Worm (Caenorhabditis elegans) whole organism, young adult: ENCODE results near the gene W02A2.5.
A peak's percentile ranks its signal among the peaks of the same experiment; 100 is the strongest.

Source experiments
- B0035.1 ChIP-seq: sonication (generic microtip); optimal IDR thresholded peaks from 2 replicates; lab custom pipeline; 2016; ENCODE audit warnings: missing genetic modification characterization, mild to moderate bottlenecking, missing compliant biosample characterization, missing genotype, missing genetic modification reagents
- B0261.1 ChIP-seq: sonication (generic microtip); optimal IDR thresholded peaks from 2 replicates; lab custom pipeline; 2016; ENCODE audit warnings: mild to moderate bottlenecking, missing genetic modification characterization, moderate library complexity, missing compliant biosample characterization
- B0336.3 ChIP-seq: fragments of 200-800 bp; sonication (Bioruptor generic); IDR thresholded peaks from 2 replicates; pipeline ENCODE4 v1.3.6; 2022; ENCODE audit warnings: missing genetic modification characterization, missing compliant biosample characterization
- F37B4.10 ChIP-seq: fragments of 200-800 bp; sonication (Bioruptor generic); IDR thresholded peaks from 2 replicates; pipeline ENCODE4 v1.3.6; 2022; ENCODE audit warnings: missing genetic modification characterization, missing compliant biosample characterization
- T26A5.8 ChIP-seq: sonication (generic microtip); optimal IDR thresholded peaks from 2 replicates; lab custom pipeline; 2016; ENCODE audit warnings: missing genetic modification characterization, missing compliant biosample characterization
- Y79H2A.3 ChIP-seq: fragments of 200-800 bp; sonication (Bioruptor generic); conservative IDR thresholded peaks from 2 replicates; pipeline ENCODE4 v1.3.6; 2022; ENCODE audit warnings: missing genetic modification reagents, missing genetic modification characterization, missing compliant biosample characterization
- ZK185.1 ChIP-seq: sonication (generic microtip); optimal IDR thresholded peaks from 2 replicates; lab custom pipeline; 2016; ENCODE audit warnings: mild to moderate bottlenecking, missing genetic modification characterization, missing compliant biosample characterization; ENCODE audit not compliant: poor library complexity, severe bottlenecking
- ama-1 ChIP-seq, 3 experiments: fragments of 150-350 bp in 1 of 3; sonication (generic microtip) in 2 of 3; optimal IDR thresholded peaks; 2 replicates each; lab custom pipeline; 2014 to 2018; ENCODE audit warnings: missing biosample characterization in 2 of 3, missing genetic modification characterization in 2 of 3, missing genetic modification reagents in 2 of 3
- aptf-3 ChIP-seq: fragments of 200-800 bp; sonication (Bioruptor generic); IDR thresholded peaks from 2 replicates; pipeline ENCODE4 v1.3.6; 2022; ENCODE audit warnings: missing genetic modification characterization, missing compliant biosample characterization
- atf-7 ChIP-seq: sonication (generic microtip); optimal IDR thresholded peaks from 2 replicates; lab custom pipeline; 2017; ENCODE audit warnings: mild to moderate bottlenecking, missing genetic modification characterization, missing compliant biosample characterization
- attf-6 ChIP-seq: fragments of 200-800 bp; sonication (Bioruptor generic); IDR thresholded peaks from 2 replicates; pipeline ENCODE4 v1.3.6; 2022; ENCODE audit warnings: missing genetic modification reagents, missing genetic modification characterization, missing compliant biosample characterization
- cebp-2 ChIP-seq: fragments of 200-800 bp; sonication (Bioruptor generic); IDR thresholded peaks from 2 replicates; pipeline ENCODE4 v1.3.6; 2022; ENCODE audit warnings: missing genetic modification characterization, missing compliant biosample characterization
- ceh-100 ChIP-seq: fragments of 200-800 bp; sonication (Bioruptor generic); IDR thresholded peaks from 2 replicates; pipeline ENCODE4 v1.3.6; 2022; ENCODE audit warnings: missing genetic modification reagents, missing genetic modification characterization, missing compliant biosample characterization
- ceh-27 ChIP-seq: fragments of 200-800 bp; sonication (Bioruptor generic); optimal IDR thresholded peaks from 2 replicates; lab custom pipeline; 2018; ENCODE audit warnings: mild to moderate bottlenecking, missing genetic modification characterization, moderate library complexity, missing compliant biosample characterization
- dox-1 ChIP-seq: fragments of 200-800 bp; sonication (Bioruptor generic); IDR thresholded peaks from 2 replicates; pipeline ENCODE4 v1.3.6; 2022; ENCODE audit warnings: missing genetic modification reagents, missing genetic modification characterization, missing compliant biosample characterization
- egl-44 ChIP-seq: fragments of 200-800 bp; sonication (Bioruptor generic); IDR thresholded peaks from 2 replicates; pipeline ENCODE4 v1.3.6; 2022; ENCODE audit warnings: missing genetic modification reagents, missing genetic modification characterization, missing compliant biosample characterization
- fkh-3 ChIP-seq: sonication (generic microtip); optimal IDR thresholded peaks from 2 replicates; lab custom pipeline; 2016; ENCODE audit warnings: mild to moderate bottlenecking, missing genetic modification characterization, missing compliant biosample characterization
- hlh-26 ChIP-seq: fragments of 200-800 bp; sonication (Bioruptor generic); conservative IDR thresholded peaks from 2 replicates; pipeline ENCODE4 v1.3.6; 2022; ENCODE audit warnings: missing genetic modification reagents, missing genetic modification characterization, missing compliant biosample characterization
- hrde-1 ChIP-seq: sonication (generic microtip); optimal IDR thresholded peaks from 2 replicates; lab custom pipeline; 2016; ENCODE audit warnings: missing genetic modification characterization, mild to moderate bottlenecking, missing compliant biosample characterization, moderate library complexity, missing genotype, missing genetic modification reagents, borderline replicate concordance
- hsf-1 ChIP-seq: fragments of 200-800 bp; sonication (Bioruptor generic); IDR thresholded peaks from 2 replicates; pipeline ENCODE4 v1.3.6; 2022; ENCODE audit warnings: missing genetic modification reagents, missing genetic modification characterization, missing compliant biosample characterization
- lin-35 ChIP-seq, 3 experiments: fragments of 150-350 bp in 2 of 3; sonication (generic microtip) in 1 of 3; optimal IDR thresholded peaks; 2 replicates each; lab custom pipeline; 2014 to 2018; ENCODE audit warnings: missing biosample characterization in 3 of 3, missing genetic modification characterization in 3 of 3, missing genetic modification reagents in 3 of 3
- lin-40 ChIP-seq: sonication (generic microtip); optimal IDR thresholded peaks from 2 replicates; lab custom pipeline; 2016; ENCODE audit warnings: missing genetic modification characterization, mild to moderate bottlenecking, missing compliant biosample characterization, missing genotype, missing genetic modification reagents
- lin-54 ChIP-seq: fragments of 200-800 bp; sonication (Bioruptor generic); optimal IDR thresholded peaks from 2 replicates; lab custom pipeline; 2018; ENCODE audit warnings: mild to moderate bottlenecking, missing genetic modification characterization, missing compliant biosample characterization
- lsy-27 ChIP-seq: sonication (generic microtip); optimal IDR thresholded peaks from 2 replicates; lab custom pipeline; 2017; ENCODE audit warnings: missing genetic modification characterization, mild to moderate bottlenecking, missing compliant biosample characterization, antibody characterized with exemption, missing genotype, borderline replicate concordance; ENCODE audit not compliant: insufficient read depth
- madf-10 ChIP-seq: sonication (generic microtip); optimal IDR thresholded peaks from 2 replicates; lab custom pipeline; 2016; ENCODE audit warnings: mild to moderate bottlenecking, missing genetic modification characterization, missing compliant biosample characterization
- madf-3 ChIP-seq: fragments of 200-800 bp; sonication (Bioruptor generic); IDR thresholded peaks from 2 replicates; pipeline ENCODE4 v1.3.6; 2022; ENCODE audit warnings: missing genetic modification reagents, missing genetic modification characterization, missing compliant biosample characterization
- mes-4 ChIP-seq: sonication (generic microtip); optimal IDR thresholded peaks from 2 replicates; lab custom pipeline; 2016; ENCODE audit warnings: missing genotype, missing genetic modification characterization, missing compliant biosample characterization
- mxl-1 ChIP-seq: sonication (generic microtip); optimal IDR thresholded peaks from 2 replicates; lab custom pipeline; 2016; ENCODE audit warnings: missing genetic modification characterization, missing compliant biosample characterization
- nhr-179 ChIP-seq: sonication (generic microtip); optimal IDR thresholded peaks from 2 replicates; lab custom pipeline; 2016; ENCODE audit warnings: mild to moderate bottlenecking, missing genetic modification characterization, missing compliant biosample characterization
- nhr-27 ChIP-seq: fragments of 200-800 bp; sonication (Bioruptor generic); optimal IDR thresholded peaks from 2 replicates; lab custom pipeline; 2018; ENCODE audit warnings: mild to moderate bottlenecking, missing genetic modification characterization, moderate library complexity, missing compliant biosample characterization
- nhr-80 ChIP-seq: sonication (generic microtip); optimal IDR thresholded peaks from 2 replicates; lab custom pipeline; 2016; ENCODE audit warnings: missing genetic modification characterization, missing compliant biosample characterization
- nhr-90 ChIP-seq: sonication (generic microtip); optimal IDR thresholded peaks from 2 replicates; lab custom pipeline; 2016; ENCODE audit warnings: missing genotype, mild to moderate bottlenecking, missing genetic modification characterization, missing compliant biosample characterization
- pbrm-1 ChIP-seq: fragments of 200-800 bp; sonication (Bioruptor generic); IDR thresholded peaks from 2 replicates; pipeline ENCODE4 v1.3.6; 2022; ENCODE audit warnings: missing genetic modification reagents, missing genetic modification characterization, missing compliant biosample characterization
- rcor-1 ChIP-seq: fragments of 200-800 bp; sonication (Bioruptor generic); IDR thresholded peaks from 2 replicates; pipeline ENCODE4 v1.3.6; 2022; ENCODE audit warnings: missing genetic modification reagents, missing genetic modification characterization, missing compliant biosample characterization
- repo-1 ChIP-seq: sonication (generic microtip); optimal IDR thresholded peaks from 2 replicates; lab custom pipeline; 2017; ENCODE audit warnings: mild to moderate bottlenecking, missing genetic modification characterization, missing compliant biosample characterization
- sdz-38 ChIP-seq: sonication (generic microtip); optimal IDR thresholded peaks from 2 replicates; lab custom pipeline; 2016; ENCODE audit warnings: missing genotype, missing genetic modification characterization, missing compliant biosample characterization
- sea-2 ChIP-seq: fragments of 200-800 bp; sonication (Bioruptor generic); IDR thresholded peaks from 2 replicates; pipeline ENCODE4 v1.3.6; 2022; ENCODE audit warnings: missing genetic modification characterization, missing compliant biosample characterization
- snpc-1.1 ChIP-seq: sonication (generic microtip); optimal IDR thresholded peaks from 2 replicates; lab custom pipeline; 2017; ENCODE audit warnings: missing genetic modification characterization, mild to moderate bottlenecking, missing compliant biosample characterization, antibody characterized with exemption, moderate library complexity, missing genotype, missing genetic modification reagents; ENCODE audit not compliant: insufficient read depth
- unc-62 ChIP-seq: fragments of 150-350 bp; optimal IDR thresholded peaks from 2 replicates; lab custom pipeline; 2014; ENCODE audit warnings: missing biosample characterization, missing genetic modification reagents, missing genetic modification characterization
- zim-3 ChIP-seq: sonication (generic microtip); optimal IDR thresholded peaks from 2 replicates; lab custom pipeline; 2017; ENCODE audit warnings: mild to moderate bottlenecking, missing genetic modification characterization, moderate library complexity, missing compliant biosample characterization
- ztf-25 ChIP-seq: fragments of 200-800 bp; sonication (Bioruptor generic); IDR thresholded peaks from 2 replicates; pipeline ENCODE4 v1.3.6; 2022; ENCODE audit warnings: missing genetic modification reagents, missing genetic modification characterization, missing compliant biosample characterization
- ztf-26 ChIP-seq: sonication (generic microtip); optimal IDR thresholded peaks from 2 replicates; lab custom pipeline; 2017; ENCODE audit warnings: missing genetic modification characterization, missing compliant biosample characterization

The W02A2.5 gene

DNA sequence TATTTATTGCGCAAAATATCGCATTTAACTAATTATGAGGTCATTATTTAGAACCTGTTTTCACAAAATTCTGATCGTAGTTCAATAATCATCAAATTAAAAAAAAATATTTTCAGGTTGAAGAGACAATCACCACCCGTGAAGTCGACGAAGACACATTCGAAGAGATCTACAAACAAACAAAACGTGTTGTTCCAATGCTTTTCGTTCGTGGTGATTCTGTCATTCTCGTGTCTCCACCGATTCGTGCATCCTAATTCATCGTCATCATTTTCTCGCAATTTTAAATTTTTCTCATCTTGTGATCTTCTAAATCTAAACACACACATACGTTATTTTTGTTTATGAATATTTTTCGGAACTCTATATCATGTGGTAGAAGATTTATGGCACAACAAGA lies 46.1 kb downstream of the W02A2.5 start (continued):
- TF ChIP-seq lsy-27 (tag; lab: Kevin White, UChicago), result no peak
- TF ChIP-seq nhr-90 (tag; lab: Kevin White, UChicago), result no peak
- TF ChIP-seq cebp-2 (GFP tag; lab: Robert Waterston, UW), result 0 out of 2 replicates have a peak, but pooled peaks have one; percentile 32
- TF ChIP-seq ZK185.1, result peak; percentile 36
- no peak for TF ChIP-seq ceh-100 (GFP tag; lab: Robert Waterston, UW)
- TF ChIP-seq sea-2 (GFP tag; lab: Robert Waterston, UW), result no peak
- no peak for TF ChIP-seq snpc-1.1 (tag; lab: Kevin White, UChicago)
- no peak for TF ChIP-seq F37B4.10 (GFP tag; lab: Robert Waterston, UW)
- 0 out of 2 replicates have a peak, but pooled peaks have one; percentile 60 for TF ChIP-seq madf-3 (GFP tag; lab: Robert Waterston, UW)

DNA sequence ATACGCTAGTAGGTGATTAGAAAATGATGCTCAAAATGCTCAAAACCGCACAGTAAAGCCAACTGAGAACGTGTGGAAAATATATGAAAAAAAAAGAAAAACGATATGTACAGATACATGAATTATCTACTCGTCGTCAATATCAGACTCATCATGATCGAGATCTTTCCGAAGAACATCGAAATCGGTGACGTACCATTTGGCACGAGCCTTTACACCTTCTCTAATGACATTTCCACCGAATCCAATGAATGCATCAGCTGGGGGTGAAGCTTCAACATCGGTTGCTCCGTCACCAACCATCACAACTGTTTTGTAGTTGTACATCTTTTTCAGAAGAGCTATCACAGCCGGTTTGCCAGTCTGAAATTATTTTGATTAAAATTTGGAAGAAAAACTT lies 46.6 kb downstream of the W02A2.5 start:
- TF ChIP-seq attf-6 (GFP tag; lab: Robert Waterston, UW) (no peak), nhr-27 (tag; lab: Kevin White, UChicago) (no peak), atf-7 (tag; lab: Kevin White, UChicago) (no peak), nhr-80 (no peak), pbrm-1 (GFP tag; lab: Robert Waterston, UW) (0 out of 2 replicates have a peak, but pooled peaks have one; percentile 6), sdz-38 (tag; lab: Kevin White, UChicago) (no peak), lin-35 (GFP tag; optimal IDR thresholded peaks at IDR 0.05; lab: Kevin White, UChicago) (no peak), ZK185.1 (peak; percentile 74), fkh-3 (tag; lab: Kevin White, UChicago) (no peak)

DNA sequence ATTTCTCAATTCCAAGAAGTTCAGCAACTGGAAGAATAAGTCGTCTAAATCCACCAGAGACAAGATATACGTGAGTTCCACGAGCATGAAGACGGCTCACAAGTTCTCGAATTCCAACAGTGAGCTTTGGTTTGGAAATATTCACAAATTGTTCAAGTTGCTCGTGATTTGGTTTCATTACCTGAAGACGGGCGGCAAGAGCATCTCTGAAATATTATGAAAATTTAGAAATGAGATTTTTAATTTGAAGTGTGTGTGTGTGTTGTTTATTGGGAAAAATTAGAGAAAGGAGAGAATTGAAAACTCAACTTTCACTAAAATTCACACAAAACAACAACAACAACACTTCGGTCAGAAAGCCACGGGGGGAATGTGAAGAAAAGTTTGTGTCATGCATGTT lies 48.1 kb downstream of the W02A2.5 start:
- TF ChIP-seq repo-1, result peak; percentile 52
- no peak for TF ChIP-seq cebp-2 (GFP tag; lab: Robert Waterston, UW)

DNA sequence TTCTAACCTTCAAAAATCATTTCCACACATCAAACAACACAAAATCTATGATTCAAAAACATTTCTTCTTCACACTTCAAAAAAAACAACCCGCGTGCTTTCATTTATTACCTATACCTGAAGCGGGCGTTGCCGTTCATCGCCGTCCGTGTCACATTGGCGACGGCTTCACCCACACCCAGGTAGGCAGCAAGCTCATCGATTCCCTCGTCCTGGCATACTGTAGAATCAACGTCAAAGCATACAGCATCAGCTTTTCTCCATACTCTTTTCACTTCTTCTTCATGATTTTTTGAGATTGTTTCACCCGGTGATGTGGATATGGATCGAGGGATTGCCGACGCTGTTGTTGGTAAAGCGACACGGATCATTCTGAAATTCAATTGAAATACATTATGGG lies 49.6 kb downstream of the W02A2.5 start:
- TF ChIP-seq ama-1 (optimal IDR thresholded peaks at IDR 0.05; lab: Kevin White, UChicago) (no peak), ama-1 (GFP tag; optimal IDR thresholded peaks at IDR 0.05; lab: Kevin White, UChicago) (no peak), dox-1 (GFP tag; lab: Robert Waterston, UW) (0 out of 2 replicates have a peak, but pooled peaks have one; percentile 28), zim-3 (tag; lab: Kevin White, UChicago) (peak; percentile 67), hsf-1 (GFP tag; lab: Robert Waterston, UW) (0 out of 2 replicates have a peak, but pooled peaks have one; percentile 40), ztf-26 (tag; lab: Kevin White, UChicago) (peak; percentile 35)

- no peak for TF ChIP-seq aptf-3 (GFP tag; lab: Robert Waterston, UW)
- TF ChIP-seq hrde-1 (tag; lab: Kevin White, UChicago), result no peak
- TF ChIP-seq B0336.3 (GFP tag; lab: Robert Waterston, UW), result no peak
- peak; percentile 53 for TF ChIP-seq nhr-90 (tag; lab: Kevin White, UChicago)
- TF ChIP-seq lin-54 (GFP tag; lab: Kevin White, UChicago), result no peak
- TF ChIP-seq hlh-26 (GFP tag; lab: Robert Waterston, UW), result no peak
- no peak for TF ChIP-seq ceh-100 (GFP tag; lab: Robert Waterston, UW)
- no peak for TF ChIP-seq egl-44 (GFP tag; lab: Robert Waterston, UW)
- TF ChIP-seq lin-35 (GFP tag; optimal IDR thresholded peaks at IDR 0.05; lab: Kevin White, UChicago), result no peak
- no peak for TF ChIP-seq unc-62 (GFP tag; lab: Kevin White, UChicago)
- no peak for TF ChIP-seq T26A5.8 (tag; lab: Kevin White, UChicago)
- no peak for TF ChIP-seq madf-10
- TF ChIP-seq mes-4, result no peak
- peak; percentile 44 for TF ChIP-seq atf-7 (tag; lab: Kevin White, UChicago)
- TF ChIP-seq Y79H2A.3 (GFP tag; lab: Robert Waterston, UW), result no peak
- TF ChIP-seq lin-40 (tag; lab: Kevin White, UChicago), result peak; percentile 77
- TF ChIP-seq B0035.1 (tag; lab: Kevin White, UChicago), result no peak
- no peak for TF ChIP-seq B0261.1
- no peak for TF ChIP-seq rcor-1 (GFP tag; lab: Robert Waterston, UW)
- no peak for TF ChIP-seq nhr-179 (tag; lab: Kevin White, UChicago)
- TF ChIP-seq ztf-25 (GFP tag; lab: Robert Waterston, UW), result no peak
- no peak for TF ChIP-seq ceh-27 (GFP tag; lab: Kevin White, UChicago)
- no peak for TF ChIP-seq mxl-1 (tag; lab: Kevin White, UChicago)
These were observed 50.6 kb downstream of the W02A2.5 start for ce11 chrIV:13393246-13393716.
